Fruit fly (Drosophila melanogaster): Measurements from ENCODE around the gene Cpr72Ea.
A peak's percentile ranks its signal among the peaks of the same experiment; 100 is the strongest.

The Cpr72Ea gene

dm6 chr3L:16408609-16409439, 46.4 kb downstream of the Cpr72Ea start (continued):
- TF ChIP-seq CG13624 (GFP tag; optimal IDR thresholded peaks at IDR 0.05) (no peak), tin (GFP tag; optimal IDR thresholded peaks at IDR 0.05) (peak; percentile 2), Hr3 (GFP tag; optimal IDR thresholded peaks at IDR 0.05) (peak; percentile 9), CG8765 (GFP tag; IDR thresholded peaks at IDR 0.05) (no peak), CG30020 (tag; optimal IDR thresholded peaks at IDR 0.05) (no peak), ro (GFP tag; IDR thresholded peaks at IDR 0.05) (no peak), CkIIα-i1 (GFP tag; IDR thresholded peaks at IDR 0.05) (no peak), her (GFP tag; optimal IDR thresholded peaks at IDR 0.05) (peak; percentile 26), Dref (GFP tag; IDR thresholded peaks at IDR 0.05) (no peak), CG11456 (GFP tag; IDR thresholded peaks at IDR 0.05) (no peak), CG11695 (GFP tag; IDR thresholded peaks at IDR 0.05) (no peak), Opbp (GFP tag; IDR thresholded peaks at IDR 0.05; ENCODE audit: partially characterized antibody) (no peak), CG16863 (GFP tag; optimal IDR thresholded peaks at IDR 0.05) (peak; percentile 4), sna (GFP tag; IDR thresholded peaks at IDR 0.05; ENCODE audit: partially characterized antibody) (no peak), seq (GFP tag; IDR thresholded peaks at IDR 0.05) (no peak), Atf3 (GFP tag; optimal IDR thresholded peaks at IDR 0.05) (peak; percentile 50), Meics (GFP tag; optimal IDR thresholded peaks at IDR 0.05) (no peak), Usf (GFP tag; optimal IDR thresholded peaks at IDR 0.05) (no peak), hbn (GFP tag; IDR thresholded peaks at IDR 0.05; ENCODE audit: partially characterized antibody) (no peak), cas (GFP tag; IDR thresholded peaks at IDR 0.05) (no peak), CG34422 (GFP tag; IDR thresholded peaks at IDR 0.05) (no peak), Hey (tag; optimal IDR thresholded peaks at IDR 0.05) (no peak), HLH54F (GFP tag; optimal IDR thresholded peaks at IDR 0.05) (no peak), CG12219 (GFP tag; optimal IDR thresholded peaks at IDR 0.05) (peak; percentile 41), run (tag; optimal IDR thresholded peaks at IDR 0.05) (no peak), Oaz (GFP tag; IDR thresholded peaks at IDR 0.05) (no peak), Spps (tag; optimal IDR thresholded peaks at IDR 0.05) (peak; percentile 57), CG31441 (GFP tag; IDR thresholded peaks at IDR 0.05) (0 out of 2 replicates have a peak, but pooled peaks have one; percentile 23), jumu (GFP tag; optimal IDR thresholded peaks at IDR 0.05) (no peak), ssp (GFP tag; IDR thresholded peaks at IDR 0.05) (no peak), klu (GFP tag; IDR thresholded peaks at IDR 0.05) (no peak), CG10543 (GFP tag; optimal IDR thresholded peaks at IDR 0.05) (peak; percentile 40), vfl (GFP tag; optimal IDR thresholded peaks at IDR 0.05) (no peak), Deaf1 (tag; optimal IDR thresholded peaks at IDR 0.05) (no peak), Hmr (GFP tag; optimal IDR thresholded peaks at IDR 0.05) (no peak), org-1 (GFP tag; optimal IDR thresholded peaks at IDR 0.05) (peak; percentile 70), ara (GFP tag; IDR thresholded peaks at IDR 0.05) (peak; percentile 41; the same call in 1 of the 2 replicates), insv (GFP tag; optimal IDR thresholded peaks at IDR 0.05) (no peak), CG2199 (GFP tag; IDR thresholded peaks at IDR 0.05) (no peak), ase (GFP tag; IDR thresholded peaks at IDR 0.05) (no peak), chif (GFP tag; optimal IDR thresholded peaks at IDR 0.05) (peak; percentile 29 to 62), ash1 (GFP tag; optimal IDR thresholded peaks at IDR 0.05) (no peak), BEAF-32 (GFP tag; optimal IDR thresholded peaks at IDR 0.05) (no peak), pzg (GFP tag; optimal IDR thresholded peaks at IDR 0.05) (no peak), kni (GFP tag; optimal IDR thresholded peaks at IDR 0.05) (peak; percentile 94), Kr (GFP tag; optimal IDR thresholded peaks at IDR 0.05) (peak; percentile 88), dysf (GFP tag; IDR thresholded peaks at IDR 0.05) (no peak), tio (GFP tag; optimal IDR thresholded peaks at IDR 0.05) (no peak), kay (GFP tag; optimal IDR thresholded peaks at IDR 0.05) (no peak), NC2β (GFP tag; optimal IDR thresholded peaks at IDR 0.05) (peak; percentile 59), Dfd (GFP tag; optimal IDR thresholded peaks at IDR 0.05) (no peak)
